Worm (Caenorhabditis elegans): ENCODE measurements around the gene F58G1.7.
A peak's percentile ranks its signal among the peaks of the same experiment; 100 is the strongest.

F58G1.7 gene

ce11 chrII:12994009-12994788 lies 46.1 kb upstream of the F58G1.7 start (continued):
- no peak for TF ChIP-seq skn-1 (tag; optimal IDR thresholded peaks at IDR 0.05)
- no peak for TF ChIP-seq snpc-4 (tag; optimal IDR thresholded peaks at IDR 0.05)
- no peak for TF ChIP-seq zfp-2 (tag; optimal IDR thresholded peaks at IDR 0.05)
- TF ChIP-seq pha-4 (GFP tag; IDR thresholded peaks at IDR 0.05) = peak; percentile 15; the same call in 1 of the 2 replicates
- no peak for TF ChIP-seq pha-4 (tag; optimal IDR thresholded peaks at IDR 0.05)
- no peak for TF ChIP-seq nhr-6 (tag; optimal IDR thresholded peaks at IDR 0.05)
- no peak for TF ChIP-seq lin-29 (GFP tag; IDR thresholded peaks at IDR 0.05)
- TF ChIP-seq tra-1 (GFP tag; IDR thresholded peaks at IDR 0.05) = no peak
- TF ChIP-seq D1046.2 (GFP tag; IDR thresholded peaks at IDR 0.05) = no peak
- TF ChIP-seq mxl-3 (GFP tag; optimal IDR thresholded peaks at IDR 0.05) = no peak
- no peak for TF ChIP-seq rbr-2 (tag; optimal IDR thresholded peaks at IDR 0.05)
- 0 out of 2 replicates have a peak, but pooled peaks have one; percentile 19 for TF ChIP-seq Y48G9A.11 (GFP tag; IDR thresholded peaks at IDR 0.05)
- TF ChIP-seq F10B5.3 (tag; optimal IDR thresholded peaks at IDR 0.05) = no peak
- no peak for TF ChIP-seq lin-39 (tag; optimal IDR thresholded peaks at IDR 0.05)

ce11 chrII:12992980-12993379 lies 44.9 kb upstream of the F58G1.7 start:
- no peak for TF ChIP-seq lin-1 (GFP tag; IDR thresholded peaks at IDR 0.05)
- TF ChIP-seq pha-4 (GFP tag; IDR thresholded peaks at IDR 0.05) = no peak
- TF ChIP-seq pha-4 (tag; optimal IDR thresholded peaks at IDR 0.05) = no peak
- TF ChIP-seq hlh-11 (tag; optimal IDR thresholded peaks at IDR 0.05) = no peak
- TF ChIP-seq tag-97 (GFP tag; IDR thresholded peaks at IDR 0.05) = no peak
- TF ChIP-seq dmd-8 (GFP tag; IDR thresholded peaks at IDR 0.05) = no peak

- peak; percentile 94 for TF ChIP-seq set-16 (GFP tag; IDR thresholded peaks at IDR 0.05)
- TF ChIP-seq unc-62 (GFP tag; optimal IDR thresholded peaks at IDR 0.05 in 1 of 2) = no peak
- no peak for TF ChIP-seq unc-62 (tag; optimal IDR thresholded peaks at IDR 0.05)
Measured at ce11 chrII:12992193-12992592, 44.1 kb upstream of the F58G1.7 start.

- TF ChIP-seq daf-12 (tag; optimal IDR thresholded peaks at IDR 0.05) = no peak
- TF ChIP-seq lsy-2 (tag; optimal IDR thresholded peaks at IDR 0.05) = no peak
- TF ChIP-seq snpc-4 (tag; optimal IDR thresholded peaks at IDR 0.05) = no peak
- no peak for TF ChIP-seq nhr-6 (tag; optimal IDR thresholded peaks at IDR 0.05)
- TF ChIP-seq F26F4.8 (GFP tag; conservative IDR thresholded peaks at IDR 0.05) = no peak
- TF ChIP-seq attf-4 (tag; optimal IDR thresholded peaks at IDR 0.05) = no peak
- TF ChIP-seq ama-1 (optimal IDR thresholded peaks at IDR 0.05) = no peak
- TF ChIP-seq lir-3 (tag; optimal IDR thresholded peaks at IDR 0.05) = no peak
- TF ChIP-seq hlh-30 (tag; optimal IDR thresholded peaks at IDR 0.05; ENCODE audit: insufficient read depth) = no peak
- TF ChIP-seq hif-1 (tag; optimal IDR thresholded peaks at IDR 0.05) = no peak
- TF ChIP-seq daf-8 (GFP tag; IDR thresholded peaks at IDR 0.05) = no peak
- TF ChIP-seq pqm-1 (tag; optimal IDR thresholded peaks at IDR 0.05) = no peak
- no peak for TF ChIP-seq F10B5.3 (tag; optimal IDR thresholded peaks at IDR 0.05)
Measured at ce11 chrII:12991594-12991993, 43.5 kb upstream of the F58G1.7 start.

- TF ChIP-seq unc-62 (GFP tag; optimal IDR thresholded peaks at IDR 0.05 in 1 of 2) = peak in 1 of 2 experiments; percentile 52
- TF ChIP-seq unc-62 (tag; optimal IDR thresholded peaks at IDR 0.05) = no peak
- no peak for TF ChIP-seq dmd-6 (GFP tag; IDR thresholded peaks at IDR 0.05)
Measured at ce11 chrII:12990964-12991593, 43.0 kb upstream of the F58G1.7 start.

Data from whole organism, L4 larva.